Fruit fly (Drosophila melanogaster): ENCODE measurements around the gene Fer1.

The Fer1 gene

DNA sequence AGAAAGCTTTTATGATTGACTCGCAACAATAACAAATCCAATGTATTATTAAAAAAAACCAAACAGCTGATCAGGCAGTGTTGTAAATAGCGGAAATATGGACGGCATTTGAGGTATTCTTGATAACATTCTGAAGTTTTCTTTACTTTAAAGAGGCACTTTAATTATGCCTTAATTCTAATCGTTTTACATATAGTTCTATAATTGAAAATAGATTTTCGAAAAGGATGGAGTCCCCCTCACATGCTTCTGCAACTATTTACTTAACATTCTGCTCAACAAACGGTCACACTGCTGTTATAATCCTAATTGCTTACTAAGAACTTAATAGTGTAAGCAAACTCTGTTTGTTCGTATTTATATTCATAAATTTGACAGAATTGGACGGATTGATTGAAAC is 8.0 kb upstream of the Fer1 start, which contains the start of gene CG10068 (continued):
- TF ChIP-seq Drgx (GFP tag; IDR thresholded peaks at IDR 0.05) = peak; percentile 62
- peak; percentile 56 for TF ChIP-seq Myb (GFP tag; optimal IDR thresholded peaks at IDR 0.05)
- TF ChIP-seq abd-A (tag; optimal IDR thresholded peaks at IDR 0.05) = peak; percentile 90
- TF ChIP-seq Max (GFP tag; optimal IDR thresholded peaks at IDR 0.05) = peak; percentile 91
- TF ChIP-seq CG31365 (tag; optimal IDR thresholded peaks at IDR 0.05) = peak; percentile 64
- TF ChIP-seq CG5245 (GFP tag; optimal IDR thresholded peaks at IDR 0.05) = peak; percentile 85
- TF ChIP-seq sna (GFP tag; IDR thresholded peaks at IDR 0.05; ENCODE audit: partially characterized antibody) = peak; percentile 59; the same call in 1 of the 2 replicates
- peak; percentile 38; the same call in 1 of the 3 replicates for TF ChIP-seq CG16813 (GFP tag; IDR thresholded peaks at IDR 0.05; ENCODE audit: partially characterized antibody)
- TF ChIP-seq CG4328 (GFP tag; optimal IDR thresholded peaks at IDR 0.05) = peak; percentile 71
- TF ChIP-seq CG14965 (GFP tag; optimal IDR thresholded peaks at IDR 0.05; ENCODE audit: borderline replicate concordance) = peak; percentile 39
- peak; percentile 75 for TF ChIP-seq her (GFP tag; optimal IDR thresholded peaks at IDR 0.05)
- TF ChIP-seq CG30020 (tag; optimal IDR thresholded peaks at IDR 0.05) = peak; percentile 78
- peak; percentile 89 for TF ChIP-seq Chrac-16 (GFP tag; optimal IDR thresholded peaks at IDR 0.05)
- TF ChIP-seq salm (tag; optimal IDR thresholded peaks at IDR 0.05) = peak; percentile 75
- TF ChIP-seq CG14014 (GFP tag; IDR thresholded peaks at IDR 0.05) = peak; percentile 89
- TF ChIP-seq CG3838 (GFP tag; optimal IDR thresholded peaks at IDR 0.05) = peak; percentile 71
- peak; percentile 43 for TF ChIP-seq Hmx (GFP tag; optimal IDR thresholded peaks at IDR 0.05)
- no peak for TF ChIP-seq vnd (GFP tag; IDR thresholded peaks at IDR 0.05; ENCODE audit: partially characterized antibody)
- TF ChIP-seq CG4404 (GFP tag; IDR thresholded peaks at IDR 0.05) = peak; percentile 83; the same call in 1 of the 2 replicates
- peak; percentile 76 for TF ChIP-seq CG31388 (GFP tag; optimal IDR thresholded peaks at IDR 0.05)
- TF ChIP-seq dmrt11E (tag; optimal IDR thresholded peaks at IDR 0.05) = peak; percentile 90
- no peak; the same call in 1 of the 2 replicates for TF ChIP-seq dimm (GFP tag; IDR thresholded peaks at IDR 0.05)
- TF ChIP-seq sisA (GFP tag; IDR thresholded peaks at IDR 0.05) = peak; percentile 78
- TF ChIP-seq CG17361 (GFP tag; IDR thresholded peaks at IDR 0.05) = peak; percentile 90
- peak; percentile 60 for TF ChIP-seq CG12071 (GFP tag; optimal IDR thresholded peaks at IDR 0.05)
- peak; percentile 89 for TF ChIP-seq CG14050 (GFP tag; IDR thresholded peaks at IDR 0.05)
- peak; percentile 87 for TF ChIP-seq Dbx (GFP tag; IDR thresholded peaks at IDR 0.05)
- TF ChIP-seq CG6175 (GFP tag; IDR thresholded peaks at IDR 0.05) = peak; percentile 58; the same call in 1 of the 3 replicates
- TF ChIP-seq CG6689 (GFP tag; IDR thresholded peaks at IDR 0.05) = peak; percentile 94
- TF ChIP-seq gem (tag; optimal IDR thresholded peaks at IDR 0.05) = peak; percentile 94
- peak; percentile 83 to 87 for TF ChIP-seq chif (GFP tag; optimal IDR thresholded peaks at IDR 0.05)
- TF ChIP-seq CG32532 (GFP tag; IDR thresholded peaks at IDR 0.05) = peak; percentile 91
- no peak for TF ChIP-seq ab (GFP tag; optimal IDR thresholded peaks at IDR 0.05)
- peak; percentile 76 for TF ChIP-seq Nf-YB (GFP tag; optimal IDR thresholded peaks at IDR 0.05)
- TF ChIP-seq NC2β (GFP tag; optimal IDR thresholded peaks at IDR 0.05) = peak; percentile 92
- TF ChIP-seq CG1529 (GFP tag; optimal IDR thresholded peaks at IDR 0.05) = peak; percentile 79
- peak; percentile 64 for TF ChIP-seq pzg (GFP tag; optimal IDR thresholded peaks at IDR 0.05)
- TF ChIP-seq az2 (GFP tag; optimal IDR thresholded peaks at IDR 0.05) = peak; percentile 89
- TF ChIP-seq CG10147 (GFP tag; optimal IDR thresholded peaks at IDR 0.05) = peak; percentile 83
- no peak for TF ChIP-seq D (optimal IDR thresholded peaks at IDR 0.05)
- TF ChIP-seq D (GFP tag; optimal IDR thresholded peaks at IDR 0.05) = peak; percentile 83
- peak; percentile 89 for TF ChIP-seq CG11696 (GFP tag; IDR thresholded peaks at IDR 0.05)
- peak; percentile 55 for TF ChIP-seq Deaf1 (tag; optimal IDR thresholded peaks at IDR 0.05)
- no peak for TF ChIP-seq HLH4C (GFP tag; IDR thresholded peaks at IDR 0.05; ENCODE audit: partially characterized antibody)
- TF ChIP-seq CG2199 (GFP tag; IDR thresholded peaks at IDR 0.05) = peak; percentile 97
- TF ChIP-seq Nf-YC (tag; optimal IDR thresholded peaks at IDR 0.05) = peak; percentile 75
- TF ChIP-seq Hr3 (GFP tag; optimal IDR thresholded peaks at IDR 0.05) = peak; percentile 77
- peak; percentile 88 for TF ChIP-seq Ada2b (GFP tag; IDR thresholded peaks at IDR 0.05)
- peak; percentile 83 for TF ChIP-seq CG7556 (GFP tag; optimal IDR thresholded peaks at IDR 0.05)
- peak; percentile 87 for TF ChIP-seq dpn (GFP tag; optimal IDR thresholded peaks at IDR 0.05)
- peak; percentile 84 for TF ChIP-seq grau (tag; optimal IDR thresholded peaks at IDR 0.05)

All from whole organism, embryonic.